Fruit fly (Drosophila melanogaster) whole organism, prepupa: Measurements from ENCODE around the gene GlcAT-S.

Experiments
- Blimp-1 ChIP-seq: fragments of 200-800 bp; sonication (Bioruptor generic); optimal IDR thresholded peaks from 3 replicates; lab custom pipeline; 2017; ENCODE audit warnings: missing biosample characterization, missing genetic modification characterization, mild to moderate bottlenecking, moderate library complexity, missing genetic modification reagents
- CG10669 ChIP-seq: fragments of 200-800 bp; sonication (Bioruptor generic); optimal IDR thresholded peaks from 3 replicates; lab custom pipeline; 2018; ENCODE audit warnings: missing biosample characterization, mild to moderate bottlenecking, missing genetic modification characterization, moderate library complexity
- CG11294 ChIP-seq: fragments of 200-800 bp; sonication (Bioruptor generic); IDR thresholded peaks from 2 replicates; pipeline ENCODE4 v1.3.6; 2022; ENCODE audit warnings: missing biosample characterization, missing genetic modification characterization
- CG11902 ChIP-seq: fragments of 200-800 bp; sonication (Bioruptor generic); optimal IDR thresholded peaks from 3 replicates; lab custom pipeline; 2016; ENCODE audit warnings: missing biosample characterization, missing genetic modification characterization
- CG15336 ChIP-seq: fragments of 200-800 bp; sonication (Bioruptor generic); IDR thresholded peaks from 2 replicates; pipeline ENCODE4 v1.3.6; 2022; ENCODE audit warnings: missing biosample characterization, missing genetic modification characterization
- CG16779 ChIP-seq: fragments of 200-800 bp; sonication (Bioruptor generic); optimal IDR thresholded peaks from 3 replicates; lab custom pipeline; 2017; ENCODE audit warnings: missing biosample characterization, mild to moderate bottlenecking, missing genetic modification characterization
- CG3032 ChIP-seq: fragments of 200-800 bp; optimal IDR thresholded peaks from 2 replicates; lab custom pipeline; 2019; ENCODE audit warnings: missing biosample characterization, mild to moderate bottlenecking, missing genetic modification characterization, moderate library complexity
- CG31627 ChIP-seq: fragments of 200-800 bp; sonication (Bioruptor generic); optimal IDR thresholded peaks from 3 replicates; lab custom pipeline; 2016; ENCODE audit warnings: missing biosample characterization, missing genetic modification characterization
- CG32006 ChIP-seq: fragments of 200-800 bp; sonication (Bioruptor generic); optimal IDR thresholded peaks from 3 replicates; lab custom pipeline; 2017; ENCODE audit warnings: missing biosample characterization, mild to moderate bottlenecking, missing genetic modification characterization
- CG34406 ChIP-seq: fragments of 200-800 bp; sonication (Bioruptor generic); optimal IDR thresholded peaks from 3 replicates; lab custom pipeline; 2016; ENCODE audit warnings: missing biosample characterization, missing genetic modification characterization
- CG3919 ChIP-seq: fragments of 200-800 bp; sonication (Bioruptor generic); optimal IDR thresholded peaks from 3 replicates; lab custom pipeline; 2016; ENCODE audit warnings: missing biosample characterization, missing genetic modification characterization
- CG4318 ChIP-seq: fragments of 200-800 bp; sonication (Bioruptor generic); optimal IDR thresholded peaks from 3 replicates; lab custom pipeline; 2017; ENCODE audit warnings: missing biosample characterization, mild to moderate bottlenecking, missing genetic modification characterization
- CG6163 ChIP-seq: fragments of 200-800 bp; sonication (Bioruptor generic); IDR thresholded peaks from 3 replicates; pipeline ENCODE4 v1.3.6; 2022; ENCODE audit warnings: missing biosample characterization, missing genetic modification characterization
- CG6276 ChIP-seq: fragments of 200-800 bp; sonication (Bioruptor generic); optimal IDR thresholded peaks from 2 replicates; lab custom pipeline; 2017; ENCODE audit warnings: missing biosample characterization, mild to moderate bottlenecking, missing genetic modification characterization
- CG6808 ChIP-seq: fragments of 200-800 bp; sonication (Bioruptor generic); optimal IDR thresholded peaks from 3 replicates; lab custom pipeline; 2017; ENCODE audit warnings: missing biosample characterization, missing genetic modification characterization, mild to moderate bottlenecking, moderate library complexity, missing genetic modification reagents
- CG6854 ChIP-seq: fragments of 200-800 bp; sonication (Bioruptor generic); optimal IDR thresholded peaks from 2 replicates; lab custom pipeline; 2017; ENCODE audit warnings: missing biosample characterization, mild to moderate bottlenecking, missing genetic modification characterization
- CG8119 ChIP-seq: fragments of 200-800 bp; sonication (Bioruptor generic); IDR thresholded peaks from 3 replicates; pipeline ENCODE4 v1.3.6; 2022; ENCODE audit warnings: missing biosample characterization, missing genetic modification characterization
- CG8319 ChIP-seq: fragments of 200-800 bp; sonication (Bioruptor generic); optimal IDR thresholded peaks from 3 replicates; lab custom pipeline; 2016; ENCODE audit warnings: missing biosample characterization, missing genetic modification characterization
- CG8632 ChIP-seq: fragments of 200-800 bp; sonication (Bioruptor generic); optimal IDR thresholded peaks from 3 replicates; lab custom pipeline; 2016; ENCODE audit warnings: missing biosample characterization, missing genetic modification characterization
- CG9139 ChIP-seq: fragments of 200-800 bp; sonication (Bioruptor generic); optimal IDR thresholded peaks from 3 replicates; lab custom pipeline; 2017; ENCODE audit warnings: missing biosample characterization, mild to moderate bottlenecking, missing genetic modification characterization
- Eip75B ChIP-seq: fragments of 200-800 bp; sonication (Bioruptor generic); optimal IDR thresholded peaks from 3 replicates; lab custom pipeline; 2016; ENCODE audit warnings: missing biosample characterization, missing genetic modification characterization
- Eip78C ChIP-seq: fragments of 200-800 bp; sonication (Bioruptor generic); peaks from one replicate; lab custom pipeline; 2016; ENCODE audit warnings: missing biosample characterization, missing genetic modification characterization
- Eip93F ChIP-seq: fragments of 200-800 bp; sonication (Bioruptor generic); optimal IDR thresholded peaks from 2 replicates; lab custom pipeline; 2016; ENCODE audit warnings: missing biosample characterization, mild to moderate bottlenecking, missing genetic modification characterization
- Gug ChIP-seq: fragments of 200-800 bp; sonication (Bioruptor generic); IDR thresholded peaks from 2 replicates; pipeline ENCODE4 v1.3.6; 2022; ENCODE audit warnings: missing biosample characterization, missing genetic modification characterization
- Hr38 ChIP-seq: sonication (Bioruptor generic); optimal IDR thresholded peaks from 2 replicates; lab custom pipeline; 2016; ENCODE audit warnings: missing biosample characterization, missing genetic modification characterization
- Hr39 ChIP-seq: fragments of 200-800 bp; sonication (Bioruptor generic); optimal IDR thresholded peaks from 2 replicates; lab custom pipeline; 2016; ENCODE audit warnings: missing biosample characterization, missing genetic modification characterization
- Met ChIP-seq: fragments of 200-800 bp; sonication (Bioruptor generic); optimal IDR thresholded peaks from 3 replicates; lab custom pipeline; 2016; ENCODE audit warnings: missing biosample characterization, missing genetic modification characterization
- Smox ChIP-seq: fragments of 200-800 bp; sonication (Bioruptor generic); optimal IDR thresholded peaks from 3 replicates; lab custom pipeline; 2016; ENCODE audit warnings: missing biosample characterization, missing genetic modification characterization
- Sox102F ChIP-seq: fragments of 200-800 bp; sonication (Bioruptor generic); optimal IDR thresholded peaks from 2 replicates; lab custom pipeline; 2016; ENCODE audit warnings: missing biosample characterization, mild to moderate bottlenecking, missing genetic modification characterization
- Sox14 ChIP-seq: fragments of 200-800 bp; sonication (Bioruptor generic); optimal IDR thresholded peaks from 3 replicates; lab custom pipeline; 2016; ENCODE audit warnings: missing biosample characterization, missing genetic modification characterization
- Sox15 ChIP-seq: fragments of 200-800 bp; sonication (Bioruptor generic); optimal IDR thresholded peaks from 3 replicates; lab custom pipeline; 2016; ENCODE audit warnings: missing biosample characterization, missing genetic modification characterization
- achi ChIP-seq: fragments of 200-800 bp; sonication (Bioruptor generic); optimal IDR thresholded peaks from 3 replicates; lab custom pipeline; 2016; ENCODE audit warnings: missing biosample characterization, missing genetic modification characterization
- acj6 ChIP-seq: fragments of 200-800 bp; sonication (Bioruptor generic); optimal IDR thresholded peaks from 3 replicates; lab custom pipeline; 2016; ENCODE audit warnings: missing biosample characterization, missing genetic modification characterization
- cyc ChIP-seq: fragments of 200-800 bp; sonication (Bioruptor generic); optimal IDR thresholded peaks from 3 replicates; lab custom pipeline; 2016; ENCODE audit warnings: missing biosample characterization, missing genetic modification characterization
- dac ChIP-seq: fragments of 200-800 bp; sonication (Bioruptor generic); optimal IDR thresholded peaks from 2 replicates; lab custom pipeline; 2017; ENCODE audit warnings: missing biosample characterization, mild to moderate bottlenecking, missing genetic modification characterization
- dsx ChIP-seq: fragments of 200-800 bp; optimal IDR thresholded peaks from 3 replicates; lab custom pipeline; 2019; ENCODE audit warnings: missing biosample characterization, mild to moderate bottlenecking, missing genetic modification characterization, moderate library complexity; ENCODE audit not compliant: poor library complexity, severe bottlenecking
- eg ChIP-seq: fragments of 200-800 bp; sonication (Bioruptor generic); IDR thresholded peaks from 3 replicates; pipeline ENCODE4 v1.3.6; 2022; ENCODE audit warnings: missing biosample characterization, missing genetic modification characterization
- fd59A ChIP-seq: fragments of 200-800 bp; sonication (Bioruptor generic); optimal IDR thresholded peaks from 2 replicates; lab custom pipeline; 2017; ENCODE audit warnings: missing biosample characterization, mild to moderate bottlenecking, missing genetic modification characterization, missing genetic modification reagents
- fd85E ChIP-seq: fragments of 200-800 bp; sonication (Bioruptor generic); optimal IDR thresholded peaks from 3 replicates; lab custom pipeline; 2016; ENCODE audit warnings: missing biosample characterization, missing genetic modification characterization
- fkh ChIP-seq: fragments of 200-800 bp; sonication (Bioruptor generic); optimal IDR thresholded peaks from 3 replicates; lab custom pipeline; 2017; ENCODE audit warnings: missing biosample characterization, mild to moderate bottlenecking, missing genetic modification characterization, moderate library complexity
- lz ChIP-seq: fragments of 200-800 bp; sonication (Bioruptor generic); optimal IDR thresholded peaks from 3 replicates; lab custom pipeline; 2016; ENCODE audit warnings: missing biosample characterization, missing genetic modification characterization
- net ChIP-seq: fragments of 200-800 bp; sonication (Bioruptor generic); optimal IDR thresholded peaks from 3 replicates; lab custom pipeline; 2016; ENCODE audit warnings: missing biosample characterization, missing genetic modification characterization
- pdm3 ChIP-seq: fragments of 200-800 bp; sonication (Bioruptor generic); optimal IDR thresholded peaks from 3 replicates; lab custom pipeline; 2016; ENCODE audit warnings: missing biosample characterization, missing genetic modification characterization
- salr ChIP-seq, 2 experiments: fragments of 200-800 bp; sonication (Bioruptor generic); optimal IDR thresholded peaks; 3 replicates each; lab custom pipeline; 2016 to 2018; ENCODE audit warnings: missing biosample characterization in 2 of 2, missing genetic modification characterization in 2 of 2, mild to moderate bottlenecking in 1 of 2
- spab ChIP-seq: fragments of 200-800 bp; sonication (Bioruptor generic); optimal IDR thresholded peaks from 2 replicates; lab custom pipeline; 2017; ENCODE audit warnings: missing biosample characterization, mild to moderate bottlenecking, missing genetic modification characterization, missing genetic modification reagents
- svp ChIP-seq: fragments of 200-800 bp; sonication (Bioruptor generic); peaks from one replicate; lab custom pipeline; 2016; ENCODE audit warnings: missing biosample characterization, missing genetic modification characterization
- vri ChIP-seq: fragments of 200-800 bp; sonication (Bioruptor generic); optimal IDR thresholded peaks from 3 replicates; lab custom pipeline; 2016; ENCODE audit warnings: missing biosample characterization, mild to moderate bottlenecking, missing genetic modification characterization

Gene GlcAT-S

dm6 chr2L:9567398-9567856 lies 48.8 kb upstream of the GlcAT-S start (continued):
- TF ChIP-seq CG3919 (GFP tag; lab: Kevin White, UChicago): peak; percentile 89
- peak; percentile 89 for TF ChIP-seq Met (GFP tag; lab: Kevin White, UChicago)
- no peak for TF ChIP-seq CG9139 (GFP tag; lab: Kevin White, UChicago)
- peak; percentile 87 for TF ChIP-seq acj6 (GFP tag; lab: Kevin White, UChicago)
- TF ChIP-seq Hr38 (GFP tag; lab: Kevin White, UChicago): no peak
- peak; percentile 54 for TF ChIP-seq dsx (GFP tag; lab: Kevin White, UChicago)
- TF ChIP-seq svp (GFP tag; lab: Kevin White, UChicago): peak; percentile 74
- TF ChIP-seq Eip93F: peak; percentile 4
- TF ChIP-seq fd85E (GFP tag; lab: Kevin White, UChicago): peak; percentile 78
- peak; percentile 91 for TF ChIP-seq CG16779
- peak; percentile 67 for TF ChIP-seq cyc
- peak; percentile 39 for TF ChIP-seq fd59A
- TF ChIP-seq net (GFP tag; lab: Kevin White, UChicago): peak; percentile 96
- peak; percentile 100 for TF ChIP-seq fkh (GFP tag; lab: Kevin White, UChicago)
- peak; percentile 38 to 63 for TF ChIP-seq salr (GFP tag; optimal IDR thresholded peaks at IDR 0.05; lab: Kevin White, UChicago)
- peak; percentile 68 for TF ChIP-seq CG8119 (GFP tag; lab: Robert Waterston, UW)
- TF ChIP-seq CG8319: peak; percentile 70

dm6 chr2L:9568360-9569088 lies 47.7 kb upstream of the GlcAT-S start, which contains the start of gene brwl:
brwl (plus strand) TSS chr2L:9568890.
- TF ChIP-seq lz (GFP tag; lab: Kevin White, UChicago) (peak; percentile 99), eg (peak; percentile 99), vri (GFP tag; lab: Kevin White, UChicago) (peak; percentile 97), CG6163 (GFP tag; lab: Robert Waterston, UW) (peak; percentile 98), CG10669 (peak; percentile 98), Eip75B (GFP tag; lab: Kevin White, UChicago) (peak; percentile 99), cyc (peak; percentile 98), Sox15 (GFP tag; lab: Kevin White, UChicago) (peak; percentile 97), Smox (GFP tag; lab: Kevin White, UChicago) (peak; percentile 98), Met (GFP tag; lab: Kevin White, UChicago) (peak; percentile 98), CG8119 (GFP tag; lab: Robert Waterston, UW) (peak; percentile 99), CG3032 (tag; lab: Kevin White, UChicago) (peak; percentile 99), Blimp-1 (GFP tag; lab: Kevin White, UChicago) (peak; percentile 93), CG6276 (GFP tag; lab: Kevin White, UChicago) (peak; percentile 98), CG32006 (GFP tag; lab: Kevin White, UChicago) (peak; percentile 99), fd59A (peak; percentile 98), Hr39 (GFP tag; lab: Kevin White, UChicago) (peak; percentile 98), CG8319 (peak; percentile 96), CG4318 (peak; percentile 98), Sox14 (GFP tag; lab: Kevin White, UChicago) (peak; percentile 99), achi (GFP tag; lab: Kevin White, UChicago) (peak; percentile 98), Eip78C (GFP tag; lab: Kevin White, UChicago) (peak; percentile 100), dac (GFP tag; lab: Kevin White, UChicago) (peak; percentile 96), CG6854 (GFP tag; lab: Kevin White, UChicago) (peak; percentile 94), CG8632 (GFP tag; lab: Kevin White, UChicago) (peak; percentile 98), Gug (GFP tag; lab: Robert Waterston, UW) (peak; percentile 99), Hr38 (GFP tag; lab: Kevin White, UChicago) (peak; percentile 74), spab (GFP tag; lab: Kevin White, UChicago) (peak; percentile 99), Sox102F (GFP tag; lab: Kevin White, UChicago) (peak; percentile 98), CG15336 (peak; percentile 99), CG6808 (GFP tag; lab: Kevin White, UChicago) (peak; percentile 97), CG11902 (GFP tag; lab: Kevin White, UChicago) (peak; percentile 96), Eip93F (peak; percentile 96), CG34406 (GFP tag; lab: Kevin White, UChicago) (peak; percentile 99), acj6 (GFP tag; lab: Kevin White, UChicago) (peak; percentile 99), CG31627 (GFP tag; lab: Kevin White, UChicago) (peak; percentile 99), CG9139 (GFP tag; lab: Kevin White, UChicago) (peak; percentile 94), pdm3 (peak; percentile 99), CG11294 (GFP tag; lab: Robert Waterston, UW) (peak; percentile 98), fkh (GFP tag; lab: Kevin White, UChicago) (peak; percentile 98)
